Worm (Caenorhabditis elegans) whole organism, mixed stage, embryonic: ENCODE measurements around the gene Y48C3A.18.

Experiments
- M03D4.4 ChIP-seq: sonication (generic microtip); optimal IDR thresholded peaks from 2 replicates; lab custom pipeline; 2017; ENCODE audit warnings: mild to moderate bottlenecking, missing genetic modification characterization, missing compliant biosample characterization
- bed-3 ChIP-seq: fragments of 200-800 bp; sonication (Bioruptor generic); optimal IDR thresholded peaks from 3 replicates; lab custom pipeline; 2018; ENCODE audit warnings: mild to moderate bottlenecking, missing genetic modification characterization, moderate library complexity, missing compliant biosample characterization
- blmp-1 ChIP-seq: fragments of 150-350 bp; optimal IDR thresholded peaks from 2 replicates; lab custom pipeline; 2014; ENCODE audit warnings: missing biosample characterization, missing genetic modification characterization
- ceh-39 ChIP-seq: fragments of 150-350 bp; optimal IDR thresholded peaks from 2 replicates; lab custom pipeline; 2014; ENCODE audit warnings: missing biosample characterization, missing genetic modification characterization
- ceh-43 ChIP-seq: fragments of 200-800 bp; sonication (Bioruptor generic); optimal IDR thresholded peaks from 2 replicates; lab custom pipeline; 2018; ENCODE audit warnings: mild to moderate bottlenecking, missing genetic modification characterization, moderate library complexity, missing compliant biosample characterization
- ces-1 ChIP-seq: fragments of 150-350 bp; optimal IDR thresholded peaks from 2 replicates; lab custom pipeline; 2014; ENCODE audit warnings: missing biosample characterization, missing genetic modification reagents, missing genetic modification characterization
- cnd-1 ChIP-seq: fragments of 200-800 bp; sonication (Bioruptor generic); optimal IDR thresholded peaks from 2 replicates; lab custom pipeline; 2018; ENCODE audit warnings: mild to moderate bottlenecking, missing genetic modification characterization, missing compliant biosample characterization
- drap-1 ChIP-seq: fragments of 200-800 bp; sonication (Bioruptor generic); optimal IDR thresholded peaks from 3 replicates; lab custom pipeline; 2018; ENCODE audit warnings: mild to moderate bottlenecking, missing genetic modification characterization, missing compliant biosample characterization
- elt-3 ChIP-seq: fragments of 150-350 bp; optimal IDR thresholded peaks from 2 replicates; lab custom pipeline; 2014; ENCODE audit warnings: missing biosample characterization, missing genetic modification characterization
- flh-1 ChIP-seq: fragments of 200-800 bp; sonication (Bioruptor generic); optimal IDR thresholded peaks from 2 replicates; lab custom pipeline; 2018; ENCODE audit warnings: mild to moderate bottlenecking, missing genetic modification characterization, moderate library complexity, missing compliant biosample characterization
- ham-2 ChIP-seq: fragments of 200-800 bp; sonication (Bioruptor generic); optimal IDR thresholded peaks from 2 replicates; lab custom pipeline; 2018; ENCODE audit warnings: mild to moderate bottlenecking, missing genetic modification characterization, missing compliant biosample characterization
- lin-13 ChIP-seq: fragments of 150-350 bp; optimal IDR thresholded peaks from 2 replicates; lab custom pipeline; 2014; ENCODE audit warnings: missing biosample characterization, missing genetic modification characterization
- lin-32 ChIP-seq: fragments of 200-800 bp; sonication (Bioruptor generic); optimal IDR thresholded peaks from 2 replicates; lab custom pipeline; 2018; ENCODE audit warnings: mild to moderate bottlenecking, missing genetic modification characterization, missing compliant biosample characterization
- lsy-2 ChIP-seq: fragments of 150-350 bp; optimal IDR thresholded peaks from 2 replicates; lab custom pipeline; 2014; ENCODE audit warnings: missing biosample characterization, missing genetic modification characterization
- mab-5 ChIP-seq: fragments of 150-350 bp; optimal IDR thresholded peaks from 2 replicates; lab custom pipeline; 2014; ENCODE audit warnings: missing biosample characterization, missing genetic modification characterization
- mep-1 ChIP-seq: fragments of 150-350 bp; optimal IDR thresholded peaks from 2 replicates; lab custom pipeline; 2017; ENCODE audit warnings: missing biosample characterization, missing genetic modification reagents, missing genetic modification characterization, inconsistent platforms
- mls-2 ChIP-seq: sonication (generic microtip); optimal IDR thresholded peaks from 2 replicates; lab custom pipeline; 2016; ENCODE audit warnings: mild to moderate bottlenecking, missing genetic modification characterization, moderate library complexity, missing compliant biosample characterization
- nhr-12 ChIP-seq: fragments of 150-350 bp; optimal IDR thresholded peaks from 2 replicates; lab custom pipeline; 2014; ENCODE audit warnings: missing biosample characterization, missing genetic modification characterization
- nhr-2 ChIP-seq: fragments of 150-350 bp; optimal IDR thresholded peaks from 2 replicates; lab custom pipeline; 2014; ENCODE audit warnings: missing biosample characterization, missing genetic modification characterization
- nhr-28 ChIP-seq: fragments of 150-350 bp; optimal IDR thresholded peaks from 2 replicates; lab custom pipeline; 2014; ENCODE audit warnings: missing biosample characterization, missing genetic modification characterization
- nhr-76 ChIP-seq: sonication (generic microtip); optimal IDR thresholded peaks from 2 replicates; lab custom pipeline; 2017; ENCODE audit warnings: missing biosample characterization, missing genetic modification characterization
- pha-4 ChIP-seq: fragments of 150-350 bp; optimal IDR thresholded peaks from 2 replicates; lab custom pipeline; 2018; ENCODE audit warnings: missing biosample characterization, missing genetic modification reagents, missing genetic modification characterization
- sem-2 ChIP-seq: fragments of 200-800 bp; sonication (Bioruptor generic); optimal IDR thresholded peaks from 2 replicates; lab custom pipeline; 2018; ENCODE audit warnings: mild to moderate bottlenecking, missing genetic modification characterization, missing compliant biosample characterization
- snpc-4 ChIP-seq: fragments of 150-350 bp; optimal IDR thresholded peaks from 2 replicates; lab custom pipeline; 2014; ENCODE audit warnings: missing biosample characterization, missing genetic modification characterization
- sptf-1 ChIP-seq: sonication (generic microtip); optimal IDR thresholded peaks from 2 replicates; lab custom pipeline; 2017; ENCODE audit warnings: mild to moderate bottlenecking, missing genetic modification characterization, moderate library complexity, missing compliant biosample characterization
- tbx-8 ChIP-seq: fragments of 200-800 bp; sonication (Bioruptor generic); optimal IDR thresholded peaks from 2 replicates; lab custom pipeline; 2018; ENCODE audit warnings: mild to moderate bottlenecking, missing genetic modification characterization, moderate library complexity, missing compliant biosample characterization
- unc-39 ChIP-seq: fragments of 150-350 bp; optimal IDR thresholded peaks from 2 replicates; lab custom pipeline; 2014; ENCODE audit warnings: missing biosample characterization, missing genetic modification characterization
- unc-62 ChIP-seq: fragments of 150-350 bp; optimal IDR thresholded peaks from 2 replicates; lab custom pipeline; 2014; ENCODE audit warnings: missing biosample characterization, missing genetic modification reagents, missing genetic modification characterization
- zip-8 ChIP-seq: fragments of 150-350 bp; optimal IDR thresholded peaks from 2 replicates; lab custom pipeline; 2014; ENCODE audit warnings: missing biosample characterization, missing genetic modification characterization
- ztf-11 ChIP-seq: fragments of 150-350 bp; optimal IDR thresholded peaks from 2 replicates; lab custom pipeline; 2014; ENCODE audit warnings: missing biosample characterization, missing genetic modification characterization

Y48C3A.18 gene

DNA sequence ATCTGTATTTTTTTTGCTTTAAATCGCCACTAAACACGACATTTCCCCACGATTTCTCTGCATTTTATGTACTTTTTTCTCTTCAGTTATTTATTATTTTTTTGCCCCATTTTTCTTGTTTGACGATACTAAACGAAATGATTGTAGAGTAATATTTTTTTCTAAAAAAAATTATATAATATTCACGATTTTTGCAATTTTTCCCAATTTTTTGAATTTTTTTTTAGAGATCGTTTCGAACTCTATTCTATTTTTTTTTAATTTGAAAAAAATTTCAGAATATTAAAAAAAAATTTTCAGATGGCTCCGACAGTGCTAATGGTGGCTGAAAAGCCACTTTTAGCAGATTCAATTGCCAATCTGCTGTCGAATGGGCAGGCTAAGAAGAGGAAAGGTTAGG, 23.0 kb upstream of the Y48C3A.18 start, which contains the start of gene Y48C3A.14:
Gene Y48C3A.14, plus strand, starts transcription at position 301 of the 400 bp plus-strand sequence.
- TF ChIP-seq mls-2 (tag; lab: Kevin White, UChicago): no peak
- TF ChIP-seq nhr-12 (tag; lab: Kevin White, UChicago): no peak
- TF ChIP-seq sem-2 (GFP tag; lab: Kevin White, UChicago): no peak
- no peak for TF ChIP-seq ham-2 (GFP tag; lab: Kevin White, UChicago)
- TF ChIP-seq ces-1 (GFP tag; lab: Kevin White, UChicago): no peak
- no peak for TF ChIP-seq cnd-1 (tag; lab: Kevin White, UChicago)
- TF ChIP-seq mab-5: no peak
- no peak for TF ChIP-seq M03D4.4 (tag; lab: Kevin White, UChicago)
- TF ChIP-seq ztf-11 (tag; lab: Kevin White, UChicago): no peak

- TF ChIP-seq nhr-28 (tag; lab: Kevin White, UChicago) (no peak), cnd-1 (tag; lab: Kevin White, UChicago) (no peak), zip-8 (tag; lab: Kevin White, UChicago) (no peak), flh-1 (GFP tag; lab: Kevin White, UChicago) (no peak), mab-5 (no peak), mep-1 (tag; lab: Kevin White, UChicago) (no peak)
Measured at ce11 chrII:13401549-13401948, 10.9 kb upstream of the Y48C3A.18 start.

ce11 chrII:13402680-13403079, 9.8 kb upstream of the Y48C3A.18 start, which contains the start of gene pinn-4:
Gene pinn-4 (plus strand): TSS chrII:13402980.
- TF ChIP-seq sem-2 (GFP tag; lab: Kevin White, UChicago): no peak
- no peak for TF ChIP-seq flh-1 (GFP tag; lab: Kevin White, UChicago)
- no peak for TF ChIP-seq pha-4 (tag; lab: Kevin White, UChicago)
- no peak for TF ChIP-seq nhr-28 (tag; lab: Kevin White, UChicago)
- no peak for TF ChIP-seq nhr-12 (tag; lab: Kevin White, UChicago)
- no peak for TF ChIP-seq unc-39 (tag; lab: Kevin White, UChicago)
- TF ChIP-seq drap-1 (GFP tag; lab: Kevin White, UChicago): no peak
- no peak for TF ChIP-seq lsy-2 (tag; lab: Kevin White, UChicago)
- TF ChIP-seq ham-2 (GFP tag; lab: Kevin White, UChicago): no peak
- no peak for TF ChIP-seq unc-62 (GFP tag; lab: Kevin White, UChicago)
- no peak for TF ChIP-seq ceh-39 (tag; lab: Kevin White, UChicago)
- TF ChIP-seq mep-1 (tag; lab: Kevin White, UChicago): no peak

DNA sequence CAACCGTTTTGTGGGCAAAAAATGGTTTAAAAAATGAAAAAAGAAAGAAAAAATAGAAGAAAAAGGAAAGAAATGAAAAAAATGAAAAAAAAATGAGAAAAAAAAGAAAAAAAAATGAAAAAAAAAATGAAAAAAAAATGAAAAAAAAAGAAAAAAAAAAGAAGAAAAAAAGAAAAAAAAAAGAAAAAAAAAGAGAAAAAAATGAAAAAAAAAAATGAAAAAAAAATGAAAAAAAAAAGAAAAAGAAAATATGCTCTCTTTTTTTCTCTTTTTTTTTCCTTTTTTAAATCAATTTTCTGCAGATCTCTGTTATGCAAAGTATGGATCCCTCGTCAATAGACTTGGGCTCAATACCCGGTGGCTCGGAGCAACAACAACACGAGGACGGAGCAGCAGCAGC, 6.6 kb upstream of the Y48C3A.18 start, which contains the start of gene efl-2:
Gene efl-2, plus strand, starts transcription at position 301 of the 400 bp plus-strand sequence.
- TF ChIP-seq lin-32: no peak
- no peak for TF ChIP-seq snpc-4 (tag; lab: Kevin White, UChicago)
- TF ChIP-seq elt-3 (tag; lab: Kevin White, UChicago): no peak
- TF ChIP-seq flh-1 (GFP tag; lab: Kevin White, UChicago): no peak
- TF ChIP-seq sem-2 (GFP tag; lab: Kevin White, UChicago): no peak
- no peak for TF ChIP-seq nhr-2 (tag; lab: Kevin White, UChicago)
- no peak for TF ChIP-seq unc-62 (GFP tag; lab: Kevin White, UChicago)
- TF ChIP-seq tbx-8: no peak
- no peak for TF ChIP-seq mab-5
- TF ChIP-seq ceh-43: no peak
- no peak for TF ChIP-seq lin-13
- TF ChIP-seq ham-2 (GFP tag; lab: Kevin White, UChicago): no peak
- no peak for TF ChIP-seq blmp-1 (tag; lab: Kevin White, UChicago)
- TF ChIP-seq nhr-28 (tag; lab: Kevin White, UChicago): no peak
- TF ChIP-seq nhr-76 (tag; lab: Kevin White, UChicago): no peak
- no peak for TF ChIP-seq lsy-2 (tag; lab: Kevin White, UChicago)
- TF ChIP-seq, all 35 proteins: peak for 0

DNA sequence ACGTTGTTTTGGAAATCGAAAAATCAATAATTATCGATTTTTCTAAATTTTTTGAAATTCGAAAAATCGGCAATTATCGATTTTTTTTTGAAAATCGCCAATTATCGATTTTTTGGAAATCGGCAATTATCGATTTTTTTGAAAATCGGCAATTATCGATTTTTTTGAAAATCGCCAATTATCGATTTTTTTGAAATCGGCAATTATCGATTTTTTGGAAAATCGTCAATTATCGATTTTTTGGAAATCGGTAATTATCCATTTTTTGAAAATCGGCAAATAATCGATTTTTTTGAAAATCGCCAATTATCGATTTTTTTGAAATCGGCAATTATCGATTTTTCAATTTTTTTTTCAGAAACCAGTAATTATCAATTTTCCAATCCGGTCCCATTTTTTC, 1.7 kb downstream of the Y48C3A.18 start:
- TF ChIP-seq drap-1 (GFP tag; lab: Kevin White, UChicago) (no peak), ces-1 (GFP tag; lab: Kevin White, UChicago) (no peak), bed-3 (no peak), lsy-2 (tag; lab: Kevin White, UChicago) (no peak), nhr-76 (tag; lab: Kevin White, UChicago) (no peak), elt-3 (tag; lab: Kevin White, UChicago) (no peak), ceh-43 (peak; percentile 90), sem-2 (GFP tag; lab: Kevin White, UChicago) (no peak), sptf-1 (no peak), pha-4 (tag; lab: Kevin White, UChicago) (no peak), zip-8 (tag; lab: Kevin White, UChicago) (no peak), M03D4.4 (tag; lab: Kevin White, UChicago) (no peak), ceh-39 (tag; lab: Kevin White, UChicago) (peak; percentile 14), tbx-8 (no peak), flh-1 (GFP tag; lab: Kevin White, UChicago) (no peak)
